Worm (Caenorhabditis elegans) whole organism, L2 larva: ENCODE results near the gene nnt-1.
A peak's percentile ranks its signal among the peaks of the same experiment; 100 is the strongest.

Experiments used
- C34F6.9 ChIP-seq: fragments of 150-350 bp; optimal IDR thresholded peaks from 2 replicates; lab custom pipeline; 2014; ENCODE audit warnings: missing biosample characterization, missing genetic modification characterization
- F13H6.1 ChIP-seq: sonication (generic microtip); optimal IDR thresholded peaks from 2 replicates; lab custom pipeline; 2016; ENCODE audit warnings: missing genetic modification characterization, missing compliant biosample characterization
- R02D3.7 ChIP-seq: fragments of 150-350 bp; optimal IDR thresholded peaks from 2 replicates; lab custom pipeline; 2014; ENCODE audit warnings: missing biosample characterization, missing genetic modification characterization
- Y55F3AM.14 ChIP-seq: fragments of 200-800 bp; sonication (Bioruptor generic); optimal IDR thresholded peaks from 2 replicates; lab custom pipeline; 2018; ENCODE audit warnings: mild to moderate bottlenecking, missing genetic modification characterization, missing compliant biosample characterization
- ZK546.5 ChIP-seq: sonication (generic microtip); optimal IDR thresholded peaks from 2 replicates; lab custom pipeline; 2017; ENCODE audit warnings: missing biosample characterization, missing genetic modification characterization
- alr-1 ChIP-seq: fragments of 150-350 bp; optimal IDR thresholded peaks from 2 replicates; lab custom pipeline; 2014; ENCODE audit warnings: missing biosample characterization, missing genetic modification characterization
- aly-2 ChIP-seq: fragments of 150-350 bp; optimal IDR thresholded peaks from 2 replicates; lab custom pipeline; 2014; ENCODE audit warnings: missing biosample characterization, missing genetic modification characterization
- ama-1 ChIP-seq: fragments of 150-350 bp; optimal IDR thresholded peaks from 2 replicates; lab custom pipeline; 2018; ENCODE audit warnings: inconsistent platforms
- blmp-1 ChIP-seq: sonication (generic microtip); optimal IDR thresholded peaks from 2 replicates; lab custom pipeline; 2017; ENCODE audit warnings: missing genetic modification characterization, mild to moderate bottlenecking, missing compliant biosample characterization, antibody characterized with exemption, moderate library complexity; ENCODE audit not compliant: insufficient read depth
- ceh-16 ChIP-seq: fragments of 150-350 bp; optimal IDR thresholded peaks from 2 replicates; lab custom pipeline; 2014; ENCODE audit warnings: missing biosample characterization, missing genetic modification characterization
- ceh-82 ChIP-seq: fragments of 150-350 bp; optimal IDR thresholded peaks from 2 replicates; lab custom pipeline; 2014; ENCODE audit warnings: missing biosample characterization, missing genetic modification characterization
- crh-2 ChIP-seq: sonication (generic microtip); optimal IDR thresholded peaks from 2 replicates; lab custom pipeline; 2017; ENCODE audit warnings: missing biosample characterization, missing genetic modification characterization
- dmd-4 ChIP-seq: sonication (generic microtip); optimal IDR thresholded peaks from 2 replicates; lab custom pipeline; 2017; ENCODE audit warnings: missing biosample characterization, missing genetic modification characterization
- egl-27 ChIP-seq: sonication (generic microtip); optimal IDR thresholded peaks from 3 replicates; lab custom pipeline; 2017; ENCODE audit warnings: missing biosample characterization, missing genetic modification reagents, missing genetic modification characterization
- elt-1 ChIP-seq: fragments of 150-350 bp; optimal IDR thresholded peaks from 2 replicates; lab custom pipeline; 2014; ENCODE audit warnings: missing biosample characterization, missing genetic modification characterization
- elt-3 ChIP-seq: sonication (generic microtip); optimal IDR thresholded peaks from 2 replicates; lab custom pipeline; 2017; ENCODE audit warnings: missing biosample characterization, missing genetic modification characterization
- fos-1 ChIP-seq: fragments of 150-350 bp; optimal IDR thresholded peaks from 2 replicates; lab custom pipeline; 2014; ENCODE audit warnings: missing biosample characterization, missing genetic modification characterization
- gmeb-1 ChIP-seq: fragments of 150-350 bp; optimal IDR thresholded peaks from 2 replicates; lab custom pipeline; 2014; ENCODE audit warnings: missing biosample characterization, missing genetic modification characterization
- lin-11 ChIP-seq: fragments of 150-350 bp; sonication (generic microtip); optimal IDR thresholded peaks from 2 replicates; lab custom pipeline; 2014; ENCODE audit warnings: missing biosample characterization, missing genetic modification characterization, inconsistent platforms, mixed read lengths
- lin-13 ChIP-seq: fragments of 150-350 bp; optimal IDR thresholded peaks from 2 replicates; lab custom pipeline; 2014; ENCODE audit warnings: missing biosample characterization, missing genetic modification reagents, missing genetic modification characterization
- lin-39 ChIP-seq: fragments of 150-350 bp; optimal IDR thresholded peaks from 2 replicates; lab custom pipeline; 2014; ENCODE audit warnings: missing biosample characterization, missing genetic modification reagents, missing genetic modification characterization
- lsy-2 ChIP-seq, 2 experiments: fragments of 150-350 bp in 1 of 2; sonication (generic microtip) in 1 of 2; optimal IDR thresholded peaks; 2 replicates each; lab custom pipeline; 2014 to 2017; ENCODE audit warnings: missing biosample characterization in 2 of 2, missing genetic modification characterization in 2 of 2
- mab-5 ChIP-seq: fragments of 150-350 bp; optimal IDR thresholded peaks from 2 replicates; lab custom pipeline; 2014; ENCODE audit warnings: missing biosample characterization, missing genetic modification characterization
- mbf-1 ChIP-seq: sonication (generic microtip); optimal IDR thresholded peaks from 2 replicates; lab custom pipeline; 2017; ENCODE audit warnings: missing biosample characterization, missing genetic modification characterization
- mdl-1 ChIP-seq, 2 experiments: fragments of 150-350 bp in 1 of 2; sonication (generic microtip) in 1 of 2; optimal IDR thresholded peaks; 2 replicates each; lab custom pipeline; 2017; ENCODE audit warnings: missing biosample characterization in 2 of 2, missing genetic modification characterization in 2 of 2
- nhr-10 ChIP-seq: sonication (generic microtip); optimal IDR thresholded peaks from 2 replicates; lab custom pipeline; 2017; ENCODE audit warnings: missing biosample characterization, missing genetic modification characterization
- nhr-11 ChIP-seq: fragments of 150-350 bp; optimal IDR thresholded peaks from 2 replicates; lab custom pipeline; 2014; ENCODE audit warnings: missing biosample characterization, missing genetic modification characterization
- nhr-12 ChIP-seq: fragments of 150-350 bp; optimal IDR thresholded peaks from 2 replicates; lab custom pipeline; 2014; ENCODE audit warnings: missing biosample characterization, missing genetic modification characterization
- nhr-129 ChIP-seq: fragments of 150-350 bp; optimal IDR thresholded peaks from 2 replicates; lab custom pipeline; 2014; ENCODE audit warnings: missing biosample characterization, missing genetic modification characterization
- nhr-21 ChIP-seq: fragments of 150-350 bp; optimal IDR thresholded peaks from 2 replicates; lab custom pipeline; 2014; ENCODE audit warnings: missing biosample characterization, missing genetic modification characterization
- nhr-23 ChIP-seq: fragments of 150-350 bp; optimal IDR thresholded peaks from 2 replicates; lab custom pipeline; 2014; ENCODE audit warnings: missing biosample characterization, missing genetic modification reagents, missing genetic modification characterization
- nhr-237 ChIP-seq: fragments of 150-350 bp; optimal IDR thresholded peaks from 2 replicates; lab custom pipeline; 2014; ENCODE audit warnings: missing biosample characterization, missing genetic modification characterization
- nhr-25 ChIP-seq: fragments of 150-350 bp; sonication (generic microtip); optimal IDR thresholded peaks from 3 replicates; lab custom pipeline; 2014; ENCODE audit warnings: missing biosample characterization, missing genetic modification characterization
- nhr-6 ChIP-seq: fragments of 150-350 bp; optimal IDR thresholded peaks from 2 replicates; lab custom pipeline; 2014; ENCODE audit warnings: missing biosample characterization, missing genetic modification characterization
- nhr-77 ChIP-seq: fragments of 150-350 bp; optimal IDR thresholded peaks from 2 replicates; lab custom pipeline; 2014; ENCODE audit warnings: missing biosample characterization, missing genetic modification characterization
- peb-1 ChIP-seq: fragments of 150-350 bp; optimal IDR thresholded peaks from 2 replicates; lab custom pipeline; 2014; ENCODE audit warnings: missing biosample characterization, missing genetic modification characterization
- sem-4 ChIP-seq: fragments of 150-350 bp; optimal IDR thresholded peaks from 2 replicates; lab custom pipeline; 2014; ENCODE audit warnings: missing biosample characterization, missing genetic modification reagents, missing genetic modification characterization
- skn-1 ChIP-seq: sonication (generic microtip); optimal IDR thresholded peaks from 2 replicates; lab custom pipeline; 2017; ENCODE audit warnings: missing biosample characterization, missing genetic modification characterization
- sma-3 ChIP-seq: sonication (generic microtip); optimal IDR thresholded peaks from 2 replicates; lab custom pipeline; 2016; ENCODE audit warnings: missing genetic modification reagents, missing genetic modification characterization, missing compliant biosample characterization
- sma-9 ChIP-seq, 2 experiments: fragments of 150-350 bp in 1 of 2; sonication (generic microtip) in 1 of 2; optimal IDR thresholded peaks; 2 replicates each; lab custom pipeline; 2014 to 2016; ENCODE audit warnings: missing genetic modification characterization in 2 of 2, mild to moderate bottlenecking in 1 of 2, missing biosample characterization in 1 of 2, missing compliant biosample characterization in 1 of 2, missing genetic modification reagents in 1 of 2, moderate library complexity in 1 of 2
- snpc-4 ChIP-seq: fragments of 150-350 bp; optimal IDR thresholded peaks from 2 replicates; lab custom pipeline; 2014; ENCODE audit warnings: missing biosample characterization, missing genetic modification characterization
- unc-39 ChIP-seq: fragments of 150-350 bp; optimal IDR thresholded peaks from 2 replicates; lab custom pipeline; 2014; ENCODE audit warnings: missing biosample characterization, missing genetic modification characterization
- unc-55 ChIP-seq: fragments of 150-350 bp; sonication (generic microtip); optimal IDR thresholded peaks from 3 replicates; lab custom pipeline; 2014; ENCODE audit warnings: missing biosample characterization, missing genetic modification reagents, missing genetic modification characterization
- unc-62 ChIP-seq: fragments of 150-350 bp; optimal IDR thresholded peaks from 2 replicates; lab custom pipeline; 2014; ENCODE audit warnings: missing biosample characterization, missing genetic modification reagents, missing genetic modification characterization
- zag-1 ChIP-seq: fragments of 150-350 bp; optimal IDR thresholded peaks from 2 replicates; lab custom pipeline; 2014; ENCODE audit warnings: missing biosample characterization, missing genetic modification characterization
- ztf-1 ChIP-seq: fragments of 200-800 bp; sonication (Bioruptor generic); conservative IDR thresholded peaks from 2 replicates; pipeline ENCODE4 v1.3.6; 2022; ENCODE audit warnings: missing genetic modification characterization, missing compliant biosample characterization
- ztf-11 ChIP-seq: sonication (generic microtip); optimal IDR thresholded peaks from 2 replicates; lab custom pipeline; 2017; ENCODE audit warnings: missing biosample characterization, missing genetic modification characterization
- ztf-4 ChIP-seq: fragments of 150-350 bp; optimal IDR thresholded peaks from 2 replicates; lab custom pipeline; 2014; ENCODE audit warnings: missing biosample characterization, missing genetic modification characterization

nnt-1 gene

DNA sequence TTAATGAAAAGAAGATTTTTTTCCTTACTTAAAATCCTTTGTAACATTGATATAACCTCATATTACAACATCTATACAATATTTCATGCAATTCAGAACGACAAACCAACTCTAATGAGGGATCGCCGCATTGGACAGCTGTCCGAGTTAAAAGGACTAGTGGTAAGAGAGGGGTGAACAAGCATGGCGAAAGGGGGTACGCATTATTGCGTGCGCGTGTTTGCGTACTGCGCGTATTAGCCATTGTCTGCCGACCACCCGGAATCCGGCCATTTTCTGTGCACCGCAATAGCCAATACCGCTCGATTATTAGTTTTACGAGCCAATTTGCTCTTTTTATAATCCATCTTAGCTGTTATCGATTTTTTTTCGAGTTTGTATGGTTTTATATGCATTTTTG, 24.6 kb upstream of the nnt-1 start, which contains the start of gene C15H9.4:
C15H9.4 (plus strand) TSS at position 93 of the 400 bp plus-strand sequence.
- TF ChIP-seq alr-1 (tag; lab: Kevin White, UChicago): no peak
- TF ChIP-seq dmd-4: no peak
- peak in 1 of 2 experiments; percentile 31 for TF ChIP-seq lsy-2 (tag; optimal IDR thresholded peaks at IDR 0.05; lab: Kevin White, UChicago)
- no peak for TF ChIP-seq lin-39 (tag; lab: Kevin White, UChicago)
- peak; percentile 1 for TF ChIP-seq lin-11 (tag; lab: Kevin White, UChicago)
- TF ChIP-seq elt-3 (tag; lab: Kevin White, UChicago): no peak
- TF ChIP-seq nhr-6 (tag; lab: Kevin White, UChicago): no peak
- no peak for TF ChIP-seq nhr-25
- TF ChIP-seq aly-2: no peak
- TF ChIP-seq crh-2 (tag; lab: Kevin White, UChicago): no peak
- no peak for TF ChIP-seq unc-62 (GFP tag; lab: Kevin White, UChicago)
- TF ChIP-seq skn-1: no peak
- peak; percentile 3 for TF ChIP-seq sma-3
- no peak for TF ChIP-seq nhr-23
- TF ChIP-seq mbf-1 (tag; lab: Kevin White, UChicago): no peak
- TF ChIP-seq sma-9 (GFP tag; optimal IDR thresholded peaks at IDR 0.05; lab: Kevin White, UChicago): peak; percentile 45
- TF ChIP-seq sma-9 (tag; optimal IDR thresholded peaks at IDR 0.05; lab: Kevin White, UChicago): no peak
- no peak for TF ChIP-seq ztf-11 (tag; lab: Kevin White, UChicago)
- no peak for TF ChIP-seq ztf-1
- TF ChIP-seq unc-55 (GFP tag; lab: Kevin White, UChicago): peak; percentile 60
- no peak for TF ChIP-seq snpc-4
- no peak for TF ChIP-seq unc-39 (tag; lab: Kevin White, UChicago)
- TF ChIP-seq nhr-237 (tag; lab: Kevin White, UChicago): no peak
- no peak for TF ChIP-seq gmeb-1 (tag; lab: Kevin White, UChicago)
- no peak for TF ChIP-seq ama-1 (lab: Kevin White, UChicago)
- TF ChIP-seq nhr-129: peak; percentile 19
- TF ChIP-seq elt-1: no peak
- TF ChIP-seq egl-27 (tag; lab: Kevin White, UChicago): peak; percentile 10
- TF ChIP-seq nhr-10 (tag; lab: Kevin White, UChicago): no peak
- TF ChIP-seq zag-1 (tag; lab: Kevin White, UChicago): no peak
- TF ChIP-seq fos-1 (tag; lab: Kevin White, UChicago): no peak
- no peak for TF ChIP-seq ceh-16 (tag; lab: Kevin White, UChicago)
- no peak for TF ChIP-seq nhr-77 (tag; lab: Kevin White, UChicago)
- no peak for TF ChIP-seq nhr-12 (tag; lab: Kevin White, UChicago)
- no peak for TF ChIP-seq nhr-11 (tag; lab: Kevin White, UChicago)
- TF ChIP-seq ztf-4 (tag; lab: Kevin White, UChicago): no peak
- no peak for TF ChIP-seq ZK546.5 (tag; lab: Kevin White, UChicago)
- TF ChIP-seq sem-4 (tag; lab: Kevin White, UChicago): no peak
- no peak for TF ChIP-seq blmp-1
- TF ChIP-seq R02D3.7 (tag; lab: Kevin White, UChicago): no peak
- TF ChIP-seq C34F6.9 (tag; lab: Kevin White, UChicago): peak; percentile 56
- no peak for TF ChIP-seq nhr-21 (tag; lab: Kevin White, UChicago)
- peak; percentile 3 for TF ChIP-seq mab-5
- TF ChIP-seq peb-1: no peak
- TF ChIP-seq lin-13: peak; percentile 27
- peak; percentile 64 for TF ChIP-seq F13H6.1 (tag; lab: Kevin White, UChicago)
- no peak for TF ChIP-seq ceh-82 (tag; lab: Kevin White, UChicago)
- peak in 1 of 2 experiments; percentile 16 for TF ChIP-seq mdl-1 (tag; optimal IDR thresholded peaks at IDR 0.05; lab: Kevin White, UChicago)
- no peak for TF ChIP-seq Y55F3AM.14 (GFP tag; lab: Kevin White, UChicago)
